Worm (Caenorhabditis elegans) whole organism, L2 larva: ENCODE results near the gene T25D1.3.

Source experiments
- alr-1 ChIP-seq: fragments of 150-350 bp; optimal IDR thresholded peaks from 2 replicates; lab custom pipeline; 2014; ENCODE audit warnings: missing biosample characterization, missing genetic modification characterization
- ama-1 ChIP-seq: fragments of 150-350 bp; optimal IDR thresholded peaks from 2 replicates; lab custom pipeline; 2018; ENCODE audit warnings: inconsistent platforms
- crh-2 ChIP-seq: sonication (generic microtip); optimal IDR thresholded peaks from 2 replicates; lab custom pipeline; 2017; ENCODE audit warnings: missing biosample characterization, missing genetic modification characterization
- elt-1 ChIP-seq: fragments of 150-350 bp; optimal IDR thresholded peaks from 2 replicates; lab custom pipeline; 2014; ENCODE audit warnings: missing biosample characterization, missing genetic modification characterization
- fos-1 ChIP-seq: fragments of 150-350 bp; optimal IDR thresholded peaks from 2 replicates; lab custom pipeline; 2014; ENCODE audit warnings: missing biosample characterization, missing genetic modification characterization
- lin-13 ChIP-seq: fragments of 150-350 bp; optimal IDR thresholded peaks from 2 replicates; lab custom pipeline; 2014; ENCODE audit warnings: missing biosample characterization, missing genetic modification reagents, missing genetic modification characterization
- lin-39 ChIP-seq: fragments of 150-350 bp; optimal IDR thresholded peaks from 2 replicates; lab custom pipeline; 2014; ENCODE audit warnings: missing biosample characterization, missing genetic modification reagents, missing genetic modification characterization
- lsy-2 ChIP-seq, 2 experiments: fragments of 150-350 bp in 1 of 2; sonication (generic microtip) in 1 of 2; optimal IDR thresholded peaks; 2 replicates each; lab custom pipeline; 2014 to 2017; ENCODE audit warnings: missing biosample characterization in 2 of 2, missing genetic modification characterization in 2 of 2
- sma-9 ChIP-seq, 2 experiments: fragments of 150-350 bp in 1 of 2; sonication (generic microtip) in 1 of 2; optimal IDR thresholded peaks; 2 replicates each; lab custom pipeline; 2014 to 2016; ENCODE audit warnings: missing genetic modification characterization in 2 of 2, mild to moderate bottlenecking in 1 of 2, missing biosample characterization in 1 of 2, missing compliant biosample characterization in 1 of 2, missing genetic modification reagents in 1 of 2, moderate library complexity in 1 of 2
- snpc-4 ChIP-seq: fragments of 150-350 bp; optimal IDR thresholded peaks from 2 replicates; lab custom pipeline; 2014; ENCODE audit warnings: missing biosample characterization, missing genetic modification characterization

DNA sequence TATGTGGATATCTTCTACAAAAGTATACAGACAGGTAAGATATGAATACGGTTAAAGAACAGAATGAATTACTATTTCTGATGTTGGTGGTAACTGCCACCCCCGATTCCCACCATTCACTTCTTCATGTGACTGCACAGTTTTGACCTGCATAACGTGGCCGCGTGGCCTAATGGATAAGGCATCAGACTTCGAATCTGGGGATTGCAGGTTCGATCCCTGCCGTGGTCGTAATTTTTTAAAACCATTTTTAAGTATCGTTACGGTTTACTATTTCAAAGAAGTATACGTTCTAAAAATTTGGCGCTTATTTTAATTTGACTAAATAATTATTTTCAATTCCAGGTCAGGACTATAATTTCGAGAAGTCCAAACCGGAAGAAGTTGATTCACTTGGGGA is 44.1 kb upstream of the T25D1.3 start:
- TF ChIP-seq lsy-2 (tag; optimal IDR thresholded peaks at IDR 0.05; lab: Kevin White, UChicago) (no peak), alr-1 (no peak), lin-13 (no peak), elt-1 (no peak), snpc-4 (no peak), ama-1 (lab: Kevin White, UChicago) (no peak), sma-9 (GFP tag; optimal IDR thresholded peaks at IDR 0.05; lab: Kevin White, UChicago) (no peak), sma-9 (tag; optimal IDR thresholded peaks at IDR 0.05; lab: Kevin White, UChicago) (no peak), lin-39 (tag; lab: Kevin White, UChicago) (no peak), crh-2 (tag; lab: Kevin White, UChicago) (no peak), fos-1 (tag; lab: Kevin White, UChicago) (no peak)
